Worm (Caenorhabditis elegans) whole organism, young adult: ENCODE measurements around the gene K05F1.14.
A peak's percentile ranks its signal among the peaks of the same experiment; 100 is the strongest.

Source experiments
- B0019.2 ChIP-seq: fragments of 200-800 bp; sonication (Bioruptor generic); conservative IDR thresholded peaks from 2 replicates; pipeline ENCODE4 v1.3.6; 2022; ENCODE audit warnings: missing genetic modification reagents, missing genetic modification characterization, missing compliant biosample characterization
- B0035.1 ChIP-seq: sonication (generic microtip); optimal IDR thresholded peaks from 2 replicates; lab custom pipeline; 2016; ENCODE audit warnings: missing genetic modification characterization, mild to moderate bottlenecking, missing compliant biosample characterization, missing genotype, missing genetic modification reagents
- B0336.3 ChIP-seq: fragments of 200-800 bp; sonication (Bioruptor generic); IDR thresholded peaks from 2 replicates; pipeline ENCODE4 v1.3.6; 2022; ENCODE audit warnings: missing genetic modification characterization, missing compliant biosample characterization
- F37B4.10 ChIP-seq: fragments of 200-800 bp; sonication (Bioruptor generic); IDR thresholded peaks from 2 replicates; pipeline ENCODE4 v1.3.6; 2022; ENCODE audit warnings: missing genetic modification characterization, missing compliant biosample characterization
- F39B2.1 ChIP-seq: fragments of 200-800 bp; sonication (Bioruptor generic); IDR thresholded peaks from 2 replicates; pipeline ENCODE4 v1.3.6; 2022; ENCODE audit warnings: missing genetic modification reagents, missing genetic modification characterization, missing compliant biosample characterization
- F49E8.2 ChIP-seq: sonication (generic microtip); optimal IDR thresholded peaks from 3 replicates; lab custom pipeline; 2017; ENCODE audit warnings: missing genetic modification characterization, mild to moderate bottlenecking, missing compliant biosample characterization, antibody characterized with exemption, moderate library complexity; ENCODE audit not compliant: insufficient read depth
- K12H6.12 ChIP-seq: fragments of 200-800 bp; sonication (Bioruptor generic); optimal IDR thresholded peaks from 2 replicates; lab custom pipeline; 2018; ENCODE audit warnings: mild to moderate bottlenecking, missing genetic modification characterization, missing compliant biosample characterization
- Y53F4B.3 ChIP-seq: fragments of 200-800 bp; sonication (Bioruptor generic); IDR thresholded peaks from 2 replicates; pipeline ENCODE4 v1.3.6; 2022; ENCODE audit warnings: missing genetic modification reagents, missing genetic modification characterization, missing compliant biosample characterization
- aptf-2 ChIP-seq: fragments of 200-800 bp; sonication (Bioruptor generic); conservative IDR thresholded peaks from 2 replicates; pipeline ENCODE4 v1.3.6; 2022; ENCODE audit warnings: missing genetic modification reagents, missing genetic modification characterization, missing compliant biosample characterization
- athp-1 ChIP-seq: sonication (generic microtip); optimal IDR thresholded peaks from 2 replicates; lab custom pipeline; 2017; ENCODE audit warnings: mild to moderate bottlenecking, missing genetic modification characterization, missing compliant biosample characterization
- attf-3 ChIP-seq: fragments of 200-800 bp; sonication (Bioruptor generic); conservative IDR thresholded peaks from 2 replicates; pipeline ENCODE4 v1.3.6; 2022; ENCODE audit warnings: missing genetic modification reagents, missing genetic modification characterization, missing compliant biosample characterization
- bed-2 ChIP-seq: fragments of 200-800 bp; sonication (Bioruptor generic); IDR thresholded peaks from 2 replicates; pipeline ENCODE4 v1.3.6; 2022; ENCODE audit warnings: missing genetic modification reagents, missing genetic modification characterization, missing compliant biosample characterization
- cebp-1 ChIP-seq, 2 experiments: fragments of 200-800 bp in 1 of 2; sonication (Bioruptor generic) in 1 of 2; sonication (generic microtip) in 1 of 2; IDR thresholded peaks in 1 of 2; optimal IDR thresholded peaks in 1 of 2; 2 replicates each; pipeline versions ENCODE4 v1.3.6 to Lab custom; 2017 to 2022; ENCODE audit warnings: missing compliant biosample characterization in 2 of 2, missing genetic modification characterization in 2 of 2, mild to moderate bottlenecking in 1 of 2, missing genetic modification reagents in 1 of 2, moderate library complexity in 1 of 2
- ceh-40 ChIP-seq: fragments of 200-800 bp; sonication (Bioruptor generic); IDR thresholded peaks from 2 replicates; pipeline ENCODE4 v1.3.6; 2022; ENCODE audit warnings: missing genetic modification characterization, missing compliant biosample characterization
- ceh-91 ChIP-seq: fragments of 200-800 bp; sonication (Bioruptor generic); IDR thresholded peaks from 2 replicates; pipeline ENCODE4 v1.3.6; 2022; ENCODE audit warnings: missing genetic modification reagents, missing genetic modification characterization, missing compliant biosample characterization
- chd-7 ChIP-seq: sonication (generic microtip); optimal IDR thresholded peaks from 2 replicates; lab custom pipeline; 2016; ENCODE audit warnings: mild to moderate bottlenecking, missing genetic modification characterization, moderate library complexity, missing compliant biosample characterization
- die-1 ChIP-seq: sonication (generic microtip); optimal IDR thresholded peaks from 2 replicates; lab custom pipeline; 2016; ENCODE audit warnings: missing genotype, mild to moderate bottlenecking, missing genetic modification characterization, missing compliant biosample characterization
- dpff-1 ChIP-seq: sonication (generic microtip); optimal IDR thresholded peaks from 2 replicates; lab custom pipeline; 2017; ENCODE audit warnings: mild to moderate bottlenecking, missing genetic modification characterization, missing compliant biosample characterization
- efl-1 ChIP-seq: fragments of 150-350 bp; optimal IDR thresholded peaks from 2 replicates; lab custom pipeline; 2014; ENCODE audit warnings: missing biosample characterization, missing genetic modification reagents, missing genetic modification characterization
- egl-44 ChIP-seq: fragments of 200-800 bp; sonication (Bioruptor generic); IDR thresholded peaks from 2 replicates; pipeline ENCODE4 v1.3.6; 2022; ENCODE audit warnings: missing genetic modification reagents, missing genetic modification characterization, missing compliant biosample characterization
- egrh-3 ChIP-seq: fragments of 200-800 bp; sonication (Bioruptor generic); IDR thresholded peaks from 2 replicates; pipeline ENCODE4 v1.3.6; 2022; ENCODE audit warnings: missing genetic modification reagents, missing genetic modification characterization, missing compliant biosample characterization
- hlh-12 ChIP-seq: sonication (generic microtip); optimal IDR thresholded peaks from 2 replicates; lab custom pipeline; 2016; ENCODE audit warnings: missing genetic modification characterization, missing compliant biosample characterization
- hrde-1 ChIP-seq: sonication (generic microtip); optimal IDR thresholded peaks from 2 replicates; lab custom pipeline; 2016; ENCODE audit warnings: missing genetic modification characterization, mild to moderate bottlenecking, missing compliant biosample characterization, moderate library complexity, missing genotype, missing genetic modification reagents, borderline replicate concordance
- lag-1 ChIP-seq: fragments of 200-800 bp; sonication (Bioruptor generic); IDR thresholded peaks from 2 replicates; pipeline ENCODE4 v1.3.6; 2022; ENCODE audit warnings: missing genetic modification reagents, missing genetic modification characterization, missing compliant biosample characterization
- lin-40 ChIP-seq: sonication (generic microtip); optimal IDR thresholded peaks from 2 replicates; lab custom pipeline; 2016; ENCODE audit warnings: missing genetic modification characterization, mild to moderate bottlenecking, missing compliant biosample characterization, missing genotype, missing genetic modification reagents
- madf-8 ChIP-seq: fragments of 200-800 bp; sonication (Bioruptor generic); conservative IDR thresholded peaks from 2 replicates; pipeline ENCODE4 v1.3.6; 2022; ENCODE audit warnings: missing genetic modification reagents, missing genetic modification characterization, missing compliant biosample characterization
- mcd-1 ChIP-seq: fragments of 200-800 bp; sonication (Bioruptor generic); IDR thresholded peaks from 2 replicates; pipeline ENCODE4 v1.3.6; 2022; ENCODE audit warnings: missing genetic modification reagents, missing genetic modification characterization, missing compliant biosample characterization
- nfya-2 ChIP-seq: fragments of 200-800 bp; sonication (Bioruptor generic); IDR thresholded peaks from 2 replicates; pipeline ENCODE4 v1.3.6; 2022; ENCODE audit warnings: missing genetic modification reagents, missing genetic modification characterization, missing compliant biosample characterization
- nhr-120 ChIP-seq: fragments of 200-800 bp; sonication (Bioruptor generic); IDR thresholded peaks from 2 replicates; pipeline ENCODE4 v1.3.6; 2022; ENCODE audit warnings: missing genetic modification characterization, missing compliant biosample characterization
- nhr-179 ChIP-seq: sonication (generic microtip); optimal IDR thresholded peaks from 2 replicates; lab custom pipeline; 2016; ENCODE audit warnings: mild to moderate bottlenecking, missing genetic modification characterization, missing compliant biosample characterization
- pha-4 ChIP-seq: fragments of 150-350 bp; sonication (generic microtip); optimal IDR thresholded peaks from 2 replicates; lab custom pipeline; 2014; ENCODE audit warnings: missing biosample characterization, missing genetic modification reagents, missing genetic modification characterization
- rcor-1 ChIP-seq: fragments of 200-800 bp; sonication (Bioruptor generic); IDR thresholded peaks from 2 replicates; pipeline ENCODE4 v1.3.6; 2022; ENCODE audit warnings: missing genetic modification reagents, missing genetic modification characterization, missing compliant biosample characterization
- rec-8 ChIP-seq, 2 experiments: sonication (generic microtip); optimal IDR thresholded peaks; 2 replicates each; lab custom pipeline; 2016; ENCODE audit warnings: mild to moderate bottlenecking in 2 of 2, missing genetic modification characterization in 2 of 2, missing genetic modification reagents in 2 of 2, missing genotype in 2 of 2, missing biosample characterization in 1 of 2, missing compliant biosample characterization in 1 of 2, moderate library complexity in 1 of 2
- repo-1 ChIP-seq: sonication (generic microtip); optimal IDR thresholded peaks from 2 replicates; lab custom pipeline; 2017; ENCODE audit warnings: mild to moderate bottlenecking, missing genetic modification characterization, missing compliant biosample characterization
- sdz-38 ChIP-seq: sonication (generic microtip); optimal IDR thresholded peaks from 2 replicates; lab custom pipeline; 2016; ENCODE audit warnings: missing genotype, missing genetic modification characterization, missing compliant biosample characterization
- sea-2 ChIP-seq: fragments of 200-800 bp; sonication (Bioruptor generic); IDR thresholded peaks from 2 replicates; pipeline ENCODE4 v1.3.6; 2022; ENCODE audit warnings: missing genetic modification characterization, missing compliant biosample characterization
- snpc-1.3 ChIP-seq: sonication (generic microtip); optimal IDR thresholded peaks from 2 replicates; lab custom pipeline; 2017; ENCODE audit warnings: missing genetic modification characterization, mild to moderate bottlenecking, missing compliant biosample characterization, antibody characterized with exemption, moderate library complexity, missing genotype, missing genetic modification reagents; ENCODE audit not compliant: insufficient read depth
- somi-1 ChIP-seq: fragments of 200-800 bp; sonication (Bioruptor generic); optimal IDR thresholded peaks from 2 replicates; lab custom pipeline; 2018; ENCODE audit warnings: mild to moderate bottlenecking, missing genetic modification characterization, missing compliant biosample characterization
- sptf-2 ChIP-seq: fragments of 200-800 bp; sonication (Bioruptor generic); optimal IDR thresholded peaks from 2 replicates; lab custom pipeline; 2018; ENCODE audit warnings: mild to moderate bottlenecking, missing genetic modification characterization, missing compliant biosample characterization
- tbx-9 ChIP-seq: sonication (generic microtip); optimal IDR thresholded peaks from 2 replicates; lab custom pipeline; 2016; ENCODE audit warnings: borderline replicate concordance, missing genetic modification characterization, inconsistent platforms, missing compliant biosample characterization
- ztf-22 ChIP-seq: fragments of 200-800 bp; sonication (Bioruptor generic); optimal IDR thresholded peaks from 2 replicates; lab custom pipeline; 2018; ENCODE audit warnings: mild to moderate bottlenecking, missing genetic modification characterization, moderate library complexity, missing compliant biosample characterization
- ztf-26 ChIP-seq: sonication (generic microtip); optimal IDR thresholded peaks from 2 replicates; lab custom pipeline; 2017; ENCODE audit warnings: missing genetic modification characterization, missing compliant biosample characterization
- ztf-3 ChIP-seq: fragments of 200-800 bp; sonication (Bioruptor generic); optimal IDR thresholded peaks from 2 replicates; lab custom pipeline; 2018; ENCODE audit warnings: mild to moderate bottlenecking, missing genetic modification characterization, missing compliant biosample characterization
- ztf-6 ChIP-seq: fragments of 200-800 bp; sonication (Bioruptor generic); IDR thresholded peaks from 2 replicates; pipeline ENCODE4 v1.3.6; 2022; ENCODE audit warnings: missing genetic modification reagents, missing genetic modification characterization, missing compliant biosample characterization

Gene K05F1.14

ce11 chrII:5781935-5782921 lies 10.2 kb downstream of the K05F1.14 start, which contains the start of gene K05F1.6 (continued):
- TF ChIP-seq aptf-2 (GFP tag; lab: Robert Waterston, UW), result no peak
- 0 out of 2 replicates have a peak, but pooled peaks have one; percentile 5 for TF ChIP-seq madf-8 (GFP tag; lab: Robert Waterston, UW)
- peak; percentile 32 for TF ChIP-seq hlh-12
- TF ChIP-seq sptf-2, result peak; percentile 80
- TF ChIP-seq lag-1 (GFP tag; lab: Robert Waterston, UW), result no peak
- no peak for TF ChIP-seq ztf-3 (GFP tag; lab: Kevin White, UChicago)
- peak; percentile 90 for TF ChIP-seq die-1 (tag; lab: Kevin White, UChicago)
- TF ChIP-seq F49E8.2, result peak; percentile 77
- 0 out of 2 replicates have a peak, but pooled peaks have one; percentile 23 for TF ChIP-seq nfya-2 (GFP tag; lab: Robert Waterston, UW)
- TF ChIP-seq cebp-1 (GFP tag; IDR thresholded peaks at IDR 0.05; lab: Robert Waterston, UW), result 0 out of 2 replicates have a peak, but pooled peaks have one; percentile 53
- peak; percentile 70 for TF ChIP-seq cebp-1 (tag; optimal IDR thresholded peaks at IDR 0.05; lab: Kevin White, UChicago)
- peak; percentile 72 for TF ChIP-seq mcd-1 (GFP tag; lab: Robert Waterston, UW)
- peak; percentile 48; the same call in 1 of the 2 replicates for TF ChIP-seq attf-3 (GFP tag; lab: Robert Waterston, UW)
- peak; percentile 69 for TF ChIP-seq K12H6.12 (tag; lab: Kevin White, UChicago)
- TF ChIP-seq efl-1 (GFP tag; lab: Kevin White, UChicago), result no peak
- peak; percentile 66 for TF ChIP-seq dpff-1 (tag; lab: Kevin White, UChicago)
- TF ChIP-seq bed-2 (GFP tag; lab: Robert Waterston, UW), result peak; percentile 61; the same call in 1 of the 2 replicates
- peak; percentile 82 for TF ChIP-seq somi-1 (GFP tag; lab: Kevin White, UChicago)
- 0 out of 2 replicates have a peak, but pooled peaks have one; percentile 55 for TF ChIP-seq B0019.2 (GFP tag; lab: Robert Waterston, UW)
- TF ChIP-seq snpc-1.3 (tag; lab: Kevin White, UChicago), result peak; percentile 59
- TF ChIP-seq rec-8 (tag; optimal IDR thresholded peaks at IDR 0.05; lab: Kevin White, UChicago), result peak; percentile 81 to 91
- no peak for TF ChIP-seq tbx-9
- TF ChIP-seq rcor-1 (GFP tag; lab: Robert Waterston, UW), result peak; percentile 82
- TF ChIP-seq ceh-91 (GFP tag; lab: Robert Waterston, UW), result peak; percentile 57
- peak; percentile 90 for TF ChIP-seq hrde-1
- no peak for TF ChIP-seq sdz-38
- TF ChIP-seq repo-1 (tag; lab: Kevin White, UChicago), result peak; percentile 82
- no peak for TF ChIP-seq pha-4 (tag; lab: Kevin White, UChicago)
- no peak for TF ChIP-seq F37B4.10 (GFP tag; lab: Robert Waterston, UW)
- no peak for TF ChIP-seq sea-2 (GFP tag; lab: Robert Waterston, UW)
- TF ChIP-seq ztf-22 (GFP tag; lab: Kevin White, UChicago), result peak; percentile 12
- peak; percentile 63 for TF ChIP-seq ztf-26 (tag; lab: Kevin White, UChicago)
- TF ChIP-seq B0035.1, result peak; percentile 72
- 0 out of 2 replicates have a peak, but pooled peaks have one; percentile 43 for TF ChIP-seq ztf-6 (GFP tag; lab: Robert Waterston, UW)
- TF ChIP-seq chd-7, result peak; percentile 83
- TF ChIP-seq nhr-179 (tag; lab: Kevin White, UChicago), result peak; percentile 33
- peak; percentile 85 for TF ChIP-seq egl-44 (GFP tag; lab: Robert Waterston, UW)
- peak; percentile 80 for TF ChIP-seq lin-40 (tag; lab: Kevin White, UChicago)
- peak; percentile 60; the same call in 1 of the 2 replicates for TF ChIP-seq Y53F4B.3 (GFP tag; lab: Robert Waterston, UW)
- peak; percentile 49; the same call in 1 of the 2 replicates for TF ChIP-seq egrh-3 (GFP tag; lab: Robert Waterston, UW)
- peak; percentile 77 for TF ChIP-seq athp-1 (tag; lab: Kevin White, UChicago)
- TF ChIP-seq B0336.3, result peak; percentile 83; the same call in 1 of the 2 replicates
- 0 out of 2 replicates have a peak, but pooled peaks have one; percentile 18 for TF ChIP-seq F39B2.1
- TF ChIP-seq nhr-120 (GFP tag; lab: Robert Waterston, UW), result no peak
- 0 out of 2 replicates have a peak, but pooled peaks have one; percentile 34 for TF ChIP-seq ceh-40
